Worm (Caenorhabditis elegans): ENCODE measurements around the gene itsn-1.
"Not testable (repeated sequence)": the region's sequence is repeated elsewhere in the genome, so short reads cannot be mapped to it uniquely, and the experiment has no call there.

itsn-1 gene

ce11 chrIV:17150418-17150817 lies 30.9 kb downstream of the itsn-1 start (continued):
- TF ChIP-seq sptf-2 (GFP tag; optimal IDR thresholded peaks at IDR 0.05) (no peak), let-526 (GFP tag; IDR thresholded peaks at IDR 0.05) (no peak), xnd-1 (tag; optimal IDR thresholded peaks at IDR 0.05) (no peak), ztf-26 (tag; optimal IDR thresholded peaks at IDR 0.05) (no peak), C17E4.6 (GFP tag; IDR thresholded peaks at IDR 0.05) (no peak), ceh-100 (GFP tag; IDR thresholded peaks at IDR 0.05) (0 out of 2 replicates have a peak, but pooled peaks have one; percentile 30), F22D6.2 (tag; optimal IDR thresholded peaks at IDR 0.05) (no peak), pbrm-1 (GFP tag; IDR thresholded peaks at IDR 0.05) (no peak)

DNA sequence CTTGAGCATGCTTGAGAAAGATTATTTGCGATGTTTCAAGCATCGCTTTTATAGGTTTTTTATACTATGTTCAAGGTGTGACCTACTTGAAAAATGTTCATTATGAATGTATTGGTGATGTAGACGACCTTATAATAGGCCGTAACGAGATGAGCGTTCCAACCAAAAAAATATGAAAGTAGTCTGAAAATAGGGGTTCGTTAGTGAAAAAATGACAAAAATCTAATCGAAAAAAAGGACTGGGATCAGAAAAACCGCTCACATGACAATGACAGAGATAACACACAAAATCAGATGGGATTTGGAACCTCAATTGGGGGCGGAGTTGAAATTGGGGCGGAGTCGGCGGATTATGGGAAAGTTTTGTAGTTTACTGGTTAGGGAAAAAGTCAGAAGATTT lies 31.4 kb downstream of the itsn-1 start, which contains the start of gene Y116A8C.40:
Gene Y116A8C.40 (minus strand): TSS at position 101 of the 400 bp plus-strand sequence.
- TF ChIP-seq egl-18 (GFP tag; IDR thresholded peaks at IDR 0.05): no peak
- no peak for TF ChIP-seq mes-4 (tag; optimal IDR thresholded peaks at IDR 0.05)
- no peak for TF ChIP-seq unc-130 (GFP tag; optimal IDR thresholded peaks at IDR 0.05)
- TF ChIP-seq rec-8 (tag; optimal IDR thresholded peaks at IDR 0.05): no peak
- TF ChIP-seq ztf-18 (tag; optimal IDR thresholded peaks at IDR 0.05): no peak
- TF ChIP-seq ceh-27 (GFP tag; optimal IDR thresholded peaks at IDR 0.05): no peak
- TF ChIP-seq nhr-27 (tag; optimal IDR thresholded peaks at IDR 0.05): no peak
- no peak for TF ChIP-seq hrde-1 (tag; optimal IDR thresholded peaks at IDR 0.05; ENCODE audit: borderline replicate concordance)
- no peak for TF ChIP-seq Y79H2A.3 (GFP tag; conservative IDR thresholded peaks at IDR 0.05)

- TF ChIP-seq F55B11.4 (tag; optimal IDR thresholded peaks at IDR 0.05; ENCODE audit: borderline replicate concordance, insufficient read depth) (no peak), cebp-1 (GFP tag; IDR thresholded peaks at IDR 0.05) (no peak), cebp-1 (tag; optimal IDR thresholded peaks at IDR 0.05) (no peak), pbrm-1 (GFP tag; IDR thresholded peaks at IDR 0.05) (no peak)
These were observed 33.5 kb downstream of the itsn-1 start for ce11 chrIV:17153002-17153401.

- TF ChIP-seq Y53F4B.3 (GFP tag; IDR thresholded peaks at IDR 0.05): 0 out of 2 replicates have a peak, but pooled peaks have one; percentile 20
- peak; percentile 11 for TF ChIP-seq rpc-1 (optimal IDR thresholded peaks at IDR 0.05)
- not testable (repeated sequence) for TF ChIP-seq rpc-1 (tag; optimal IDR thresholded peaks at IDR 0.05); snpc-4 (GFP tag; optimal IDR thresholded peaks at IDR 0.05)
- TF ChIP-seq hsf-1 (GFP tag; IDR thresholded peaks at IDR 0.05): peak; percentile 98
- 0 out of 2 replicates have a peak, but pooled peaks have one; percentile 15 for TF ChIP-seq D2030.7 (GFP tag; IDR thresholded peaks at IDR 0.05)
- peak in 1 of 4 experiments; percentile 3 for TF ChIP-seq snpc-4 (tag; optimal IDR thresholded peaks at IDR 0.05)
- TF ChIP-seq ekl-4 (GFP tag; IDR thresholded peaks at IDR 0.05): peak; percentile 66
These were observed 36.1 kb downstream of the itsn-1 start for ce11 chrIV:17155625-17156024.

- no peak for TF ChIP-seq aptf-3 (GFP tag; IDR thresholded peaks at IDR 0.05)
These were observed 43.0 kb downstream of the itsn-1 start, which contains the start of gene skr-13 for ce11 chrIV:17162515-17162914. skr-13 (minus strand) TSS chrIV:17162615.

DNA sequence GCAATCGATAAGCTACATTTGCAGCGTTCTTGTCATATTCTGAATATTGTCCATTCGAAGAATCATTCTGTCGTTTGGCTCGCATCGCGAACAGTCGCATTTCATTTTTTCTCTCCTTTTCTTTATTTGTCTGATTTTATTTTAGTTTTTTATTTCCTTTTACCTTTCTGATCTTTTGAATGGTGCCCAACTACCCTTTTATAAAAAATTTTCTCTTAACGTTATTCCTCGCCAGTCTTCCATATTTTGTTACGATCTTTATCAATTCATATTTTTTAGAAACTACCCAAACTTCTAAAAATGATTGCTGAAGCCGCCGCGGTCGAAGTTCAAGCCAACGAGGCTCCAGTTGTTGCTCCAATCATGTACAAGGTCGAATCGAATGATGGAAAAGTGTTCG lies 43.8 kb downstream of the itsn-1 start, which contains the start of gene skr-9:
Gene skr-9 (plus strand): TSS at position 301 of the 400 bp plus-strand sequence.
- not testable (repeated sequence) for TF ChIP-seq madf-3, let-526, cebp-2 (GFP tag; IDR thresholded peaks at IDR 0.05)
